Worm (Caenorhabditis elegans): Measurements from ENCODE around the gene ckb-2.

- TF ChIP-seq flt-1 (GFP tag; IDR thresholded peaks at IDR 0.05) = no peak
- TF ChIP-seq med-1 (GFP tag; optimal IDR thresholded peaks at IDR 0.05; ENCODE audit: insufficient read depth) = no peak
- TF ChIP-seq ref-1 (GFP tag; conservative IDR thresholded peaks at IDR 0.05) = no peak
- no peak for TF ChIP-seq ztf-23 (GFP tag; IDR thresholded peaks at IDR 0.05)
- no peak for TF ChIP-seq ztf-29 (GFP tag; IDR thresholded peaks at IDR 0.05)
- TF ChIP-seq cog-1 (tag; optimal IDR thresholded peaks at IDR 0.05) = no peak
- TF ChIP-seq tab-1 (GFP tag; IDR thresholded peaks at IDR 0.05) = no peak
- TF ChIP-seq klf-2 (GFP tag; conservative IDR thresholded peaks at IDR 0.05) = no peak
Observed at ce11 chrIII:4323120-4323519, 44.6 kb upstream of the ckb-2 start.
